Worm (Caenorhabditis elegans) whole organism, L1 larva: ENCODE results near the gene cal-1.

Source experiments
- F16B12.6 ChIP-seq: fragments of 150-350 bp; optimal IDR thresholded peaks from 2 replicates; lab custom pipeline; 2014; ENCODE audit warnings: missing biosample characterization, missing genetic modification characterization
- Y116A8C.19 ChIP-seq: sonication (generic microtip); optimal IDR thresholded peaks from 2 replicates; lab custom pipeline; 2016; ENCODE audit warnings: missing compliant biosample characterization, missing genetic modification characterization, borderline replicate concordance
- alr-1 ChIP-seq: fragments of 200-800 bp; sonication (Bioruptor generic); optimal IDR thresholded peaks from 2 replicates; lab custom pipeline; 2018; ENCODE audit warnings: borderline replicate concordance, mild to moderate bottlenecking, missing genetic modification characterization, missing compliant biosample characterization
- blmp-1 ChIP-seq: fragments of 150-350 bp; optimal IDR thresholded peaks from 2 replicates; lab custom pipeline; 2014; ENCODE audit warnings: missing biosample characterization, missing genetic modification characterization
- ceh-82 ChIP-seq, 3 experiments: fragments of 150-350 bp in 1 of 3; sonication (generic microtip) in 2 of 3; optimal IDR thresholded peaks; 2 replicates each; lab custom pipeline; 2014 to 2017; ENCODE audit warnings: missing biosample characterization in 3 of 3, missing genetic modification characterization in 3 of 3
- ceh-88 ChIP-seq: fragments of 200-800 bp; sonication (Bioruptor generic); IDR thresholded peaks from 2 replicates; pipeline ENCODE4 v1.3.6; 2022; ENCODE audit warnings: missing genetic modification characterization, missing compliant biosample characterization
- ces-1 ChIP-seq: fragments of 150-350 bp; optimal IDR thresholded peaks from 2 replicates; lab custom pipeline; 2014; ENCODE audit warnings: missing biosample characterization, missing genetic modification reagents, missing genetic modification characterization
- dsc-1 ChIP-seq: sonication (generic microtip); optimal IDR thresholded peaks from 2 replicates; lab custom pipeline; 2016; ENCODE audit warnings: mild to moderate bottlenecking, missing genetic modification characterization, missing compliant biosample characterization
- efl-1 ChIP-seq, 4 experiments: fragments of 150-350 bp; optimal IDR thresholded peaks in 3 of 4; peaks in 1 of 4; 1 replicate in 1 of 4; 2 replicates in 3 of 4; lab custom pipeline; 2014; ENCODE audit warnings: missing biosample characterization in 2 of 4, missing genetic modification characterization in 2 of 4, missing genetic modification reagents in 2 of 4
- egl-13 ChIP-seq: sonication (generic microtip); optimal IDR thresholded peaks from 2 replicates; lab custom pipeline; 2016; ENCODE audit warnings: missing genotype, missing genetic modification reagents, missing genetic modification characterization, missing compliant biosample characterization
- elt-2 ChIP-seq: sonication (generic microtip); optimal IDR thresholded peaks from 2 replicates; lab custom pipeline; 2016; ENCODE audit warnings: missing genetic modification characterization, mild to moderate bottlenecking, inconsistent platforms, missing compliant biosample characterization, missing genetic modification reagents
- fkh-10 ChIP-seq: sonication (generic microtip); optimal IDR thresholded peaks from 2 replicates; lab custom pipeline; 2017; ENCODE audit warnings: missing biosample characterization, missing genetic modification reagents, missing genetic modification characterization
- fkh-8 ChIP-seq: sonication (generic microtip); optimal IDR thresholded peaks from 2 replicates; lab custom pipeline; 2016; ENCODE audit warnings: mild to moderate bottlenecking, missing genetic modification characterization, missing compliant biosample characterization
- fos-1 ChIP-seq: fragments of 150-350 bp; optimal IDR thresholded peaks from 2 replicates; lab custom pipeline; 2014; ENCODE audit warnings: missing biosample characterization, missing genetic modification characterization
- grh-1 ChIP-seq: fragments of 200-800 bp; sonication (Bioruptor generic); IDR thresholded peaks from 2 replicates; pipeline ENCODE4 v1.3.6; 2022; ENCODE audit warnings: missing genetic modification reagents, missing genetic modification characterization, missing compliant biosample characterization
- hpl-2 ChIP-seq: fragments of 150-350 bp; optimal IDR thresholded peaks from 2 replicates; lab custom pipeline; 2014; ENCODE audit warnings: missing biosample characterization, missing genetic modification reagents, missing genetic modification characterization
- isw-1 ChIP-seq: fragments of 200-800 bp; sonication (Bioruptor generic); IDR thresholded peaks from 2 replicates; pipeline ENCODE4 v1.3.6; 2022; ENCODE audit warnings: missing genetic modification characterization, missing compliant biosample characterization
- jun-1 ChIP-seq: fragments of 150-350 bp; optimal IDR thresholded peaks from 2 replicates; lab custom pipeline; 2014; ENCODE audit warnings: missing biosample characterization, missing genetic modification reagents, missing genetic modification characterization
- lin-14 ChIP-seq: fragments of 200-800 bp; sonication (Bioruptor generic); optimal IDR thresholded peaks from 2 replicates; lab custom pipeline; 2018; ENCODE audit warnings: mild to moderate bottlenecking, missing genetic modification characterization, moderate library complexity, missing compliant biosample characterization
- lsy-2 ChIP-seq, 2 experiments: fragments of 150-350 bp; optimal IDR thresholded peaks; 2 replicates each; lab custom pipeline; 2014; ENCODE audit warnings: missing biosample characterization in 2 of 2, missing genetic modification characterization in 2 of 2
- mdl-1 ChIP-seq, 2 experiments: fragments of 150-350 bp; optimal IDR thresholded peaks; 2 replicates each; lab custom pipeline; 2014 to 2017; ENCODE audit warnings: missing biosample characterization in 2 of 2, missing genetic modification characterization in 2 of 2, inconsistent platforms in 1 of 2
- mef-2 ChIP-seq: fragments of 150-350 bp; optimal IDR thresholded peaks from 2 replicates; lab custom pipeline; 2014; ENCODE audit warnings: missing biosample characterization, missing genetic modification characterization
- nhr-12 ChIP-seq: sonication (generic microtip); optimal IDR thresholded peaks from 2 replicates; lab custom pipeline; 2017; ENCODE audit warnings: missing biosample characterization, missing genetic modification characterization
- nhr-19 ChIP-seq: fragments of 200-800 bp; sonication (Bioruptor generic); conservative IDR thresholded peaks from 2 replicates; pipeline ENCODE4 v1.3.6; 2022; ENCODE audit warnings: missing genetic modification characterization, missing compliant biosample characterization
- nhr-20 ChIP-seq: sonication (generic microtip); optimal IDR thresholded peaks from 2 replicates; lab custom pipeline; 2016; ENCODE audit warnings: mild to moderate bottlenecking, missing genetic modification characterization, missing compliant biosample characterization
- nhr-237 ChIP-seq: fragments of 150-350 bp; optimal IDR thresholded peaks from 2 replicates; lab custom pipeline; 2014; ENCODE audit warnings: missing biosample characterization, missing genetic modification characterization
- nhr-28 ChIP-seq: fragments of 150-350 bp; optimal IDR thresholded peaks from 2 replicates; lab custom pipeline; 2014; ENCODE audit warnings: missing biosample characterization, missing genetic modification characterization
- nhr-76 ChIP-seq: sonication (generic microtip); optimal IDR thresholded peaks from 2 replicates; lab custom pipeline; 2017; ENCODE audit warnings: missing biosample characterization, missing genetic modification characterization
- nhr-77 ChIP-seq: fragments of 150-350 bp; optimal IDR thresholded peaks from 2 replicates; lab custom pipeline; 2014; ENCODE audit warnings: missing biosample characterization, missing genetic modification characterization
- nhr-85 ChIP-seq: sonication (generic microtip); peaks from one replicate; lab custom pipeline; 2016; ENCODE audit warnings: missing genetic modification characterization, inconsistent platforms, missing compliant biosample characterization
- pax-3 ChIP-seq: fragments of 200-800 bp; sonication (Bioruptor generic); optimal IDR thresholded peaks from 2 replicates; lab custom pipeline; 2018; ENCODE audit warnings: mild to moderate bottlenecking, missing genetic modification characterization, moderate library complexity, missing compliant biosample characterization
- snpc-4 ChIP-seq: fragments of 150-350 bp; optimal IDR thresholded peaks from 2 replicates; lab custom pipeline; 2014; ENCODE audit warnings: missing biosample characterization, missing genetic modification characterization
- snu-23 ChIP-seq: sonication (generic microtip); optimal IDR thresholded peaks from 2 replicates; lab custom pipeline; 2016; ENCODE audit warnings: missing genetic modification characterization, missing compliant biosample characterization
- sup-37 ChIP-seq: fragments of 200-800 bp; sonication (Bioruptor generic); optimal IDR thresholded peaks from 2 replicates; lab custom pipeline; 2018; ENCODE audit warnings: mild to moderate bottlenecking, missing genetic modification characterization, missing compliant biosample characterization
- unc-30 ChIP-seq: sonication (generic microtip); optimal IDR thresholded peaks from 2 replicates; lab custom pipeline; 2017; ENCODE audit warnings: missing biosample characterization, missing genetic modification characterization
- unc-86 ChIP-seq: sonication (generic microtip); optimal IDR thresholded peaks from 2 replicates; lab custom pipeline; 2016; ENCODE audit warnings: missing genetic modification characterization, missing compliant biosample characterization
- vab-15 ChIP-seq: sonication (generic microtip); optimal IDR thresholded peaks from 2 replicates; lab custom pipeline; 2017; ENCODE audit warnings: missing genotype, mild to moderate bottlenecking, missing genetic modification characterization, missing compliant biosample characterization
- xbp-1 ChIP-seq: sonication (generic microtip); optimal IDR thresholded peaks from 2 replicates; lab custom pipeline; 2016; ENCODE audit warnings: missing genetic modification characterization, missing compliant biosample characterization
- ztf-11 ChIP-seq, 2 experiments: sonication (generic microtip); optimal IDR thresholded peaks; 2 replicates each; lab custom pipeline; 2016 to 2017; ENCODE audit warnings: missing genetic modification characterization in 2 of 2, missing biosample characterization in 1 of 2, missing compliant biosample characterization in 1 of 2

The cal-1 gene

ce11 chrV:12536409-12537038 is 19.5 kb upstream of the cal-1 start (continued):
- TF ChIP-seq ztf-11 (tag; optimal IDR thresholded peaks at IDR 0.05; lab: Kevin White, UChicago) (no peak), nhr-12 (no peak), lsy-2 (tag; optimal IDR thresholded peaks at IDR 0.05; lab: Kevin White, UChicago) (no peak), lin-14 (GFP tag; lab: Kevin White, UChicago) (peak; percentile 59), jun-1 (tag; lab: Kevin White, UChicago) (no peak), vab-15 (tag; lab: Kevin White, UChicago) (no peak), fkh-8 (tag; lab: Kevin White, UChicago) (no peak), F16B12.6 (tag; lab: Kevin White, UChicago) (no peak), nhr-237 (tag; lab: Kevin White, UChicago) (no peak), hpl-2 (GFP tag; lab: Kevin White, UChicago) (no peak), elt-2 (no peak), alr-1 (tag; lab: Kevin White, UChicago) (no peak), Y116A8C.19 (no peak), efl-1 (optimal IDR thresholded peaks at IDR 0.05; lab: Kevin White, UChicago) (no peak), efl-1 (GFP tag; optimal IDR thresholded peaks at IDR 0.05 in 1 of 2; lab: Kevin White, UChicago) (no peak), xbp-1 (tag; lab: Kevin White, UChicago) (no peak), egl-13 (no peak), isw-1 (GFP tag; lab: Robert Waterston, UW) (no peak), dsc-1 (no peak), sup-37 (no peak), nhr-28 (no peak), fos-1 (tag; lab: Kevin White, UChicago) (no peak), ces-1 (GFP tag; lab: Kevin White, UChicago) (no peak), ceh-88 (GFP tag; lab: Robert Waterston, UW) (no peak), nhr-19 (GFP tag; lab: Robert Waterston, UW) (no peak), nhr-85 (tag; lab: Kevin White, UChicago) (peak; percentile 78), blmp-1 (tag; lab: Kevin White, UChicago) (peak; percentile 54), snu-23 (GFP tag; lab: Kevin White, UChicago) (peak; percentile 21), snpc-4 (tag; lab: Kevin White, UChicago) (no peak), mef-2 (tag; lab: Kevin White, UChicago) (no peak)

ce11 chrV:12534941-12535340 is 17.9 kb upstream of the cal-1 start:
- TF ChIP-seq pax-3 (tag; lab: Kevin White, UChicago): no peak
- no peak for TF ChIP-seq unc-86 (tag; lab: Kevin White, UChicago)
- TF ChIP-seq nhr-77: no peak
- no peak for TF ChIP-seq ceh-82 (tag; optimal IDR thresholded peaks at IDR 0.05; lab: Kevin White, UChicago)
- TF ChIP-seq ces-1 (GFP tag; lab: Kevin White, UChicago): no peak
- TF ChIP-seq nhr-20 (tag; lab: Kevin White, UChicago): no peak
- TF ChIP-seq ceh-88 (GFP tag; lab: Robert Waterston, UW): no peak
- TF ChIP-seq mdl-1 (tag; optimal IDR thresholded peaks at IDR 0.05; lab: Kevin White, UChicago): no peak
- no peak for TF ChIP-seq fkh-10 (GFP tag; lab: Kevin White, UChicago)
- TF ChIP-seq grh-1 (GFP tag; lab: Robert Waterston, UW): no peak
- no peak for TF ChIP-seq sup-37
- TF ChIP-seq unc-30 (tag; lab: Kevin White, UChicago): no peak
- TF ChIP-seq nhr-76 (tag; lab: Kevin White, UChicago): no peak
- no peak for TF ChIP-seq Y116A8C.19
- no peak for TF ChIP-seq dsc-1
- TF ChIP-seq F16B12.6 (tag; lab: Kevin White, UChicago): no peak
- TF ChIP-seq, all 84 proteins: peak for 0
